Worm (Caenorhabditis elegans): Measurements from ENCODE around the gene pgp-1.
A peak's percentile ranks its signal among the peaks of the same experiment; 100 is the strongest.

The pgp-1 gene

DNA sequence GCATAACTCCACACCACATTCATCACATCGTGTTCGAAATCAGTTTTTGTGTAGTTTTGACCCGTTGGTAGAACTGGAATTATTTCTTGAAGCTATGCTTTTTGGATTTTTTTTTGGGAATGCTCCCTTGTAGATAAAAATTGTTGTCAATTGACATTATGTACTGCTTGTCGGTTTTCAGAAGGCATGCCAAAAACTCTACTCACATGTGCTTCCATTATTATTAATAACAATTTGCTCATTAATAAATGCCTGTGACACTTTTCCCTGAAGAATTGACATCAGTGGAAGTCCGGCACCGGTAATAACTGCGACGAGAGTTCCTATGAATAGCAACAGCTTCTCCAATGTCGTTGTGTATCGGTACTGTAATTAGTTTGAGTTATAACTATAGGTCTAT is 2.0 kb downstream of the pgp-1 start:
- TF ChIP-seq ceh-63 (GFP tag; optimal IDR thresholded peaks at IDR 0.05) (no peak), snpc-4 (tag; optimal IDR thresholded peaks at IDR 0.05) (no peak), blmp-1 (tag; optimal IDR thresholded peaks at IDR 0.05) (no peak), ceh-8 (GFP tag; optimal IDR thresholded peaks at IDR 0.05) (no peak), nhr-11 (tag; optimal IDR thresholded peaks at IDR 0.05) (no peak), nhr-20 (tag; optimal IDR thresholded peaks at IDR 0.05) (no peak)

- TF ChIP-seq lir-3 (tag; optimal IDR thresholded peaks at IDR 0.05; ENCODE audit: poor library complexity) (peak; percentile 61), C04F5.9 (tag; optimal IDR thresholded peaks at IDR 0.05) (no peak), C34B4.2 (tag; optimal IDR thresholded peaks at IDR 0.05) (no peak), ztf-11 (tag; optimal IDR thresholded peaks at IDR 0.05) (peak in 1 of 2 experiments; percentile 40), ama-1 (optimal IDR thresholded peaks at IDR 0.05) (no peak), nhr-90 (tag; optimal IDR thresholded peaks at IDR 0.05; ENCODE audit: poor library complexity) (peak; percentile 70), ces-1 (GFP tag; optimal IDR thresholded peaks at IDR 0.05) (no peak), nhr-77 (tag; optimal IDR thresholded peaks at IDR 0.05) (peak; percentile 22), snpc-4 (tag; optimal IDR thresholded peaks at IDR 0.05) (peak; percentile 42), dpl-1 (GFP tag; optimal IDR thresholded peaks at IDR 0.05) (peak; percentile 27 to 67 (median 53)), egl-13 (tag; optimal IDR thresholded peaks at IDR 0.05) (peak; percentile 73), unc-30 (tag; optimal IDR thresholded peaks at IDR 0.05) (no peak), swsn-7 (tag; optimal IDR thresholded peaks at IDR 0.05) (peak; percentile 83), isw-1 (GFP tag; IDR thresholded peaks at IDR 0.05) (peak; percentile 74), skn-1 (tag; optimal IDR thresholded peaks at IDR 0.05) (peak; percentile 72), hpl-2 (GFP tag; optimal IDR thresholded peaks at IDR 0.05) (no peak), nhr-76 (tag; optimal IDR thresholded peaks at IDR 0.05) (no peak), tlp-1 (tag; optimal IDR thresholded peaks at IDR 0.05) (no peak), xbp-1 (tag; optimal IDR thresholded peaks at IDR 0.05) (peak; percentile 70), egl-27 (tag; optimal IDR thresholded peaks at IDR 0.05) (no peak), elt-2 (tag; optimal IDR thresholded peaks at IDR 0.05) (no peak), fkh-10 (GFP tag; optimal IDR thresholded peaks at IDR 0.05) (peak; percentile 33), nhr-47 (tag; optimal IDR thresholded peaks at IDR 0.05) (peak; percentile 87), lin-35 (GFP tag; optimal IDR thresholded peaks at IDR 0.05) (peak; percentile 68 to 78), mef-2 (tag; optimal IDR thresholded peaks at IDR 0.05) (peak; percentile 52), aly-2 (tag; optimal IDR thresholded peaks at IDR 0.05) (peak; percentile 40), nhr-19 (GFP tag; conservative IDR thresholded peaks at IDR 0.05) (peak; percentile 82), unc-98 (GFP tag; IDR thresholded peaks at IDR 0.05) (peak; percentile 70), Y116A8C.19 (tag; optimal IDR thresholded peaks at IDR 0.05; ENCODE audit: borderline replicate concordance) (no peak), lsy-2 (tag; optimal IDR thresholded peaks at IDR 0.05) (peak; percentile 74), sox-4 (tag; optimal IDR thresholded peaks at IDR 0.05) (peak; percentile 56), nhr-11 (tag; optimal IDR thresholded peaks at IDR 0.05) (no peak), dsc-1 (tag; optimal IDR thresholded peaks at IDR 0.05) (peak; percentile 73), lin-39 (tag; optimal IDR thresholded peaks at IDR 0.05) (no peak), fos-1 (tag; optimal IDR thresholded peaks at IDR 0.05) (peak; percentile 61), lin-14 (GFP tag; optimal IDR thresholded peaks at IDR 0.05) (peak; percentile 88), unc-86 (tag; optimal IDR thresholded peaks at IDR 0.05) (peak; percentile 76), C16A3.4 (tag; optimal IDR thresholded peaks at IDR 0.05) (peak; percentile 53), elt-3 (tag; optimal IDR thresholded peaks at IDR 0.05) (peak in 2 of 6 experiments; percentile 1 to 21), ceh-90 (tag; optimal IDR thresholded peaks at IDR 0.05) (no peak), nhr-71 (tag; optimal IDR thresholded peaks at IDR 0.05) (peak; percentile 89), F16B12.6 (tag; optimal IDR thresholded peaks at IDR 0.05) (peak; percentile 41), ztf-4 (tag; optimal IDR thresholded peaks at IDR 0.05) (no peak), mab-9 (GFP tag; IDR thresholded peaks at IDR 0.05) (0 out of 2 replicates have a peak, but pooled peaks have one; percentile 17), ceh-88 (GFP tag; IDR thresholded peaks at IDR 0.05) (peak; percentile 68; the same call in 1 of the 2 replicates), unc-62 (GFP tag; optimal IDR thresholded peaks at IDR 0.05) (no peak), fkh-4 (tag; optimal IDR thresholded peaks at IDR 0.05; ENCODE audit: borderline replicate concordance) (no peak), nhr-12 (tag; optimal IDR thresholded peaks at IDR 0.05) (no peak)
Measured at ce11 chrIV:12594574-12594973, 4.4 kb downstream of the pgp-1 start.
